Worm (Caenorhabditis elegans): ENCODE data around the gene H09F14.1.

- TF ChIP-seq ama-1 (optimal IDR thresholded peaks at IDR 0.05) (no peak), ceh-18 (tag; optimal IDR thresholded peaks at IDR 0.05) (no peak)
Measured at ce11 chrV:10571523-10571922, 43.9 kb downstream of the H09F14.1 start.
